Fruit fly (Drosophila melanogaster) whole organism, embryonic: ENCODE results near the gene CG12477.

Experiments
- Ada2b ChIP-seq: fragments of 200-800 bp; sonication (Bioruptor generic); IDR thresholded peaks from 2 replicates; pipeline ENCODE4 v1.3.6; 2022; ENCODE audit warnings: missing biosample characterization, missing genetic modification characterization
- Bteb2 ChIP-seq: fragments of 200-800 bp; sonication (Bioruptor generic); optimal IDR thresholded peaks from 2 replicates; lab custom pipeline; 2016; ENCODE audit warnings: missing biosample characterization, missing genetic modification characterization
- CG10267 ChIP-seq: fragments of 200-800 bp; sonication (Bioruptor generic); optimal IDR thresholded peaks from 2 replicates; lab custom pipeline; 2018; ENCODE audit warnings: missing biosample characterization, mild to moderate bottlenecking, missing genetic modification characterization, moderate library complexity
- CG10321 ChIP-seq: fragments of 200-800 bp; sonication (Bioruptor generic); IDR thresholded peaks from 2 replicates; pipeline ENCODE4 v1.3.6; 2022; ENCODE audit warnings: missing biosample characterization, missing genetic modification characterization
- CG10654 ChIP-seq: fragments of 200-800 bp; sonication (Bioruptor generic); optimal IDR thresholded peaks from 2 replicates; lab custom pipeline; 2016; ENCODE audit warnings: missing biosample characterization, missing genetic modification characterization
- CG11456 ChIP-seq: fragments of 200-800 bp; sonication (Bioruptor generic); IDR thresholded peaks from 3 replicates; pipeline ENCODE4 v1.3.6; 2022; ENCODE audit warnings: missing biosample characterization, missing genetic modification characterization
- CG13287 ChIP-seq: fragments of 200-800 bp; sonication (Bioruptor generic); IDR thresholded peaks from 2 replicates; pipeline ENCODE4 v1.3.6; 2022; ENCODE audit warnings: missing biosample characterization, missing genetic modification characterization; ENCODE audit not compliant: partially characterized antibody
- CG1602 ChIP-seq: fragments of 200-800 bp; sonication (Bioruptor generic); optimal IDR thresholded peaks from 3 replicates; lab custom pipeline; 2016; ENCODE audit warnings: missing biosample characterization, missing genetic modification characterization
- CG17359 ChIP-seq: fragments of 200-800 bp; sonication (Bioruptor generic); optimal IDR thresholded peaks from 3 replicates; lab custom pipeline; 2018; ENCODE audit warnings: missing biosample characterization, mild to moderate bottlenecking, missing genetic modification characterization, moderate library complexity
- CG1832 ChIP-seq: fragments of 200-800 bp; sonication (Bioruptor generic); optimal IDR thresholded peaks from 2 replicates; lab custom pipeline; 2017; ENCODE audit warnings: missing biosample characterization, mild to moderate bottlenecking, missing genetic modification characterization, inconsistent platforms
- CG2199 ChIP-seq: fragments of 200-800 bp; sonication (Bioruptor generic); IDR thresholded peaks from 3 replicates; pipeline ENCODE4 v1.3.6; 2022; ENCODE audit warnings: missing biosample characterization, missing genetic modification characterization
- CG4707 ChIP-seq: fragments of 200-800 bp; sonication (Bioruptor generic); optimal IDR thresholded peaks from 2 replicates; lab custom pipeline; 2018; ENCODE audit warnings: missing biosample characterization, mild to moderate bottlenecking, missing genetic modification characterization, moderate library complexity
- CG5245 ChIP-seq: fragments of 200-800 bp; sonication (Bioruptor generic); optimal IDR thresholded peaks from 3 replicates; lab custom pipeline; 2016; ENCODE audit warnings: missing biosample characterization, missing genetic modification characterization
- CG6683 ChIP-seq: fragments of 200-800 bp; sonication (Bioruptor generic); optimal IDR thresholded peaks from 2 replicates; lab custom pipeline; 2017; ENCODE audit warnings: missing biosample characterization, mild to moderate bottlenecking, missing genetic modification characterization, missing genetic modification reagents
- CG7745 ChIP-seq: fragments of 200-800 bp; sonication (Bioruptor generic); optimal IDR thresholded peaks from 2 replicates; lab custom pipeline; 2018; ENCODE audit warnings: missing biosample characterization, mild to moderate bottlenecking, missing genetic modification characterization, moderate library complexity
- CG8290 ChIP-seq, 3 experiments: fragments of 200-800 bp; sonication (Bioruptor generic); optimal IDR thresholded peaks; 2 replicates each; lab custom pipeline; 2016 to 2019; ENCODE audit warnings: missing biosample characterization in 3 of 3, missing genetic modification characterization in 3 of 3, mild to moderate bottlenecking in 2 of 3, moderate library complexity in 1 of 3
- CG8388 ChIP-seq: fragments of 200-800 bp; sonication (Bioruptor generic); optimal IDR thresholded peaks from 2 replicates; lab custom pipeline; 2019; ENCODE audit warnings: missing biosample characterization, mild to moderate bottlenecking, missing genetic modification characterization, moderate library complexity
- CHES-1-like ChIP-seq: fragments of 200-800 bp; sonication (Bioruptor generic); optimal IDR thresholded peaks from 2 replicates; lab custom pipeline; 2016; ENCODE audit warnings: missing biosample characterization, missing genetic modification characterization
- Chrac-16 ChIP-seq: fragments of 200-800 bp; sonication (Bioruptor generic); optimal IDR thresholded peaks from 3 replicates; lab custom pipeline; 2016; ENCODE audit warnings: missing biosample characterization, missing genetic modification characterization
- D19B ChIP-seq: fragments of 200-800 bp; sonication (Bioruptor generic); optimal IDR thresholded peaks from 2 replicates; lab custom pipeline; 2017; ENCODE audit warnings: missing biosample characterization, mild to moderate bottlenecking, missing genetic modification characterization
- Dll ChIP-seq: fragments of 200-800 bp; sonication (Bioruptor generic); IDR thresholded peaks from 4 replicates; pipeline ENCODE4 v1.3.6; 2022; ENCODE audit warnings: missing biosample characterization, missing genetic modification characterization; ENCODE audit not compliant: partially characterized antibody
- Elba2 ChIP-seq: fragments of 200-800 bp; sonication (Bioruptor generic); optimal IDR thresholded peaks from 3 replicates; lab custom pipeline; 2016; ENCODE audit warnings: missing biosample characterization, missing genetic modification characterization
- Ets65A ChIP-seq: fragments of 200-800 bp; sonication (Bioruptor generic); peaks from one replicate; lab custom pipeline; 2016; ENCODE audit warnings: missing biosample characterization, missing genetic modification characterization
- HLH3B ChIP-seq: fragments of 200-800 bp; sonication (Bioruptor generic); IDR thresholded peaks from 2 replicates; pipeline ENCODE4 v1.3.6; 2022; ENCODE audit warnings: missing biosample characterization, missing genetic modification characterization
- HLH54F ChIP-seq: fragments of 200-800 bp; sonication (Bioruptor generic); optimal IDR thresholded peaks from 3 replicates; lab custom pipeline; 2016; ENCODE audit warnings: missing biosample characterization, missing genetic modification characterization
- Hr3 ChIP-seq: fragments of 200-800 bp; sonication (Bioruptor generic); optimal IDR thresholded peaks from 3 replicates; lab custom pipeline; 2016; ENCODE audit warnings: missing biosample characterization, missing genetic modification characterization
- Hr39 ChIP-seq: fragments of >200 bp; optimal IDR thresholded peaks from 2 replicates; lab custom pipeline; 2017
- Lim3 ChIP-seq: fragments of 200-800 bp; sonication (Bioruptor generic); IDR thresholded peaks from 2 replicates; pipeline ENCODE4 v1.3.6; 2022; ENCODE audit warnings: missing biosample characterization, missing genetic modification characterization
- MTF-1 ChIP-seq: fragments of 200-800 bp; sonication (Bioruptor generic); optimal IDR thresholded peaks from 2 replicates; lab custom pipeline; 2018; ENCODE audit warnings: missing biosample characterization, mild to moderate bottlenecking, missing genetic modification characterization, borderline replicate concordance
- Meics ChIP-seq: fragments of 200-800 bp; sonication (Bioruptor generic); optimal IDR thresholded peaks from 2 replicates; lab custom pipeline; 2017; ENCODE audit warnings: missing biosample characterization, mild to moderate bottlenecking, missing genetic modification characterization
- Pdp1 ChIP-seq, 2 experiments: fragments of 200-800 bp; sonication (Bioruptor generic); optimal IDR thresholded peaks; 3 replicates each; lab custom pipeline; 2016; ENCODE audit warnings: missing biosample characterization in 2 of 2, missing genetic modification characterization in 2 of 2, mild to moderate bottlenecking in 1 of 2, moderate library complexity in 1 of 2
- Spps ChIP-seq: fragments of 200-800 bp; sonication (Bioruptor generic); optimal IDR thresholded peaks from 2 replicates; lab custom pipeline; 2018; ENCODE audit warnings: missing biosample characterization, mild to moderate bottlenecking, missing genetic modification characterization
- ab ChIP-seq: fragments of 200-800 bp; sonication (Bioruptor generic); optimal IDR thresholded peaks from 2 replicates; lab custom pipeline; 2016; ENCODE audit warnings: missing biosample characterization, missing genetic modification characterization
- ac ChIP-seq: fragments of 200-800 bp; sonication (Bioruptor generic); optimal IDR thresholded peaks from 3 replicates; lab custom pipeline; 2017; ENCODE audit warnings: missing biosample characterization, mild to moderate bottlenecking, missing genetic modification characterization
- aop ChIP-seq: fragments of 200-800 bp; sonication (Bioruptor generic); IDR thresholded peaks from 2 replicates; pipeline ENCODE4 v1.3.6; 2022; ENCODE audit warnings: missing biosample characterization, missing genetic modification characterization
- bigmax ChIP-seq: fragments of 200-800 bp; sonication (Bioruptor generic); optimal IDR thresholded peaks from 2 replicates; lab custom pipeline; 2018; ENCODE audit warnings: missing biosample characterization, mild to moderate bottlenecking, missing genetic modification characterization
- crp ChIP-seq, 2 experiments: fragments of 200-800 bp; sonication (Bioruptor generic); optimal IDR thresholded peaks; 2 replicates in 1 of 2; 3 replicates in 1 of 2; lab custom pipeline; 2017; ENCODE audit warnings: missing biosample characterization in 2 of 2, missing genetic modification characterization in 2 of 2, mild to moderate bottlenecking in 1 of 2, moderate library complexity in 1 of 2
- dm ChIP-seq: fragments of 200-800 bp; sonication (Bioruptor generic); optimal IDR thresholded peaks from 3 replicates; lab custom pipeline; 2016; ENCODE audit warnings: missing biosample characterization, missing genetic modification characterization
- dpn ChIP-seq, 2 experiments: fragments of 200-800 bp; sonication (Bioruptor generic); optimal IDR thresholded peaks; 3 replicates each; lab custom pipeline; 2016; ENCODE audit warnings: missing biosample characterization in 2 of 2, missing genetic modification characterization in 2 of 2
- gcm2 ChIP-seq: fragments of 200-800 bp; sonication (Bioruptor generic); optimal IDR thresholded peaks from 2 replicates; lab custom pipeline; 2016; ENCODE audit warnings: missing biosample characterization, missing genetic modification characterization
- otp ChIP-seq: fragments of 200-800 bp; sonication (Bioruptor generic); IDR thresholded peaks from 3 replicates; pipeline ENCODE4, ENCODE4 v1.3.6; 2022; ENCODE audit warnings: missing biosample characterization, missing genetic modification characterization
- pfk ChIP-seq: fragments of 200-800 bp; sonication (Bioruptor generic); optimal IDR thresholded peaks from 2 replicates; lab custom pipeline; 2018; ENCODE audit warnings: missing biosample characterization, mild to moderate bottlenecking, missing genetic modification characterization, moderate library complexity
- prd ChIP-seq, 3 experiments: fragments of >200 bp in 2 of 3; fragments of 200-800 bp in 1 of 3; sonication (Bioruptor generic) in 1 of 3; optimal IDR thresholded peaks in 2 of 3; IDR thresholded peaks in 1 of 3; 2 replicates in 2 of 3; 3 replicates in 1 of 3; pipeline versions ENCODE4 v1.3.6 to Lab custom; 2017 to 2022; ENCODE audit warnings: missing biosample characterization in 1 of 3, missing genetic modification characterization in 1 of 3
- run ChIP-seq: fragments of 200-800 bp; sonication (Bioruptor generic); optimal IDR thresholded peaks from 3 replicates; lab custom pipeline; 2018; ENCODE audit warnings: missing biosample characterization, mild to moderate bottlenecking, missing genetic modification characterization
- scrt ChIP-seq: fragments of 200-800 bp; sonication (Bioruptor generic); optimal IDR thresholded peaks from 2 replicates; lab custom pipeline; 2018; ENCODE audit warnings: missing biosample characterization, mild to moderate bottlenecking, missing genetic modification characterization, moderate library complexity
- sna ChIP-seq: fragments of 200-800 bp; sonication (Bioruptor generic); IDR thresholded peaks from 2 replicates; pipeline ENCODE4 v1.3.6; 2022; ENCODE audit warnings: missing biosample characterization, missing genetic modification characterization; ENCODE audit not compliant: partially characterized antibody
- tna ChIP-seq: fragments of 200-800 bp; sonication (Bioruptor generic); IDR thresholded peaks from 2 replicates; pipeline ENCODE4 v1.3.6; 2022; ENCODE audit warnings: missing biosample characterization, missing genetic modification characterization; ENCODE audit not compliant: partially characterized antibody
- yki ChIP-seq: fragments of >200 bp; optimal IDR thresholded peaks from 3 replicates; lab custom pipeline; 2018

CG12477 gene

DNA sequence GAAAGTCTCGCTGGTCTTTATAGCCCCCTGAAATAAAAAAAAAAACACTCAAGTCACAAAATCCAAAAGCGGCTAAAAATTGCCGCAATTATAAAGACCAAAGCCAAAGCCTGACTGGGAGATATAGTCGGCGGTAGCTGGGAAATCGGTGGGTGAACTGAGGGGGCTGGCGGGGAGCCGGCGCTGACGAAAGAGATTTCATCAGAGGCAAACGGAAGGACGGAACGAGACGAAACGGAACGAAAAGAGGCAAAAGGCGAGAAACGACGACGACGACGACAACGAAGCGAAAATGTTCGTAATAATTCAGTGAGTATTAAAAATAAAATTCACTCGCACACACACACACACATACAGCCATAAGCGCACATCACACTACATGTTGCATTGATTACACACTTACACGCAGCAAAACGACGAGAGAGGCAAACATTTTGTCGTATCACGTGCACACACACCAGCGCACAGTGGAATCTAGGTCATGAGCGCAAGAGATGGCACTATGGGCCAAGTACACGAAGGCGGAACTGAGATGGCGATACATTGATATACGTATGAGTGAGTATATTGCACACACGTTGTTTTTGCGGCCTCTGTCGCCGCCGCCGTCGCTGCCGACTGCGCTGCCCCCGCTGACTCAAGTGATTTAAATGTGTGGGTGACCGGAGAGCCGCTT lies 36.0 kb upstream of the CG12477 start (continued):
- TF ChIP-seq CG5245 (GFP tag; lab: Kevin White, UChicago) (no peak), gcm2 (GFP tag; lab: Kevin White, UChicago) (peak; percentile 20), Elba2 (GFP tag; lab: Kevin White, UChicago) (no peak), MTF-1 (GFP tag; lab: Kevin White, UChicago) (no peak), sna (peak; percentile 58; the same call in 1 of the 2 replicates), dpn (GFP tag; optimal IDR thresholded peaks at IDR 0.05; lab: Kevin White, UChicago) (no peak), pfk (peak; percentile 84), yki (lab: Kevin White, UChicago) (no peak), tna (GFP tag; lab: Robert Waterston, UW) (peak; percentile 59; the same call in 1 of the 2 replicates), CG4707 (GFP tag; lab: Kevin White, UChicago) (no peak), ac (GFP tag; lab: Kevin White, UChicago) (no peak), CG10321 (peak; percentile 91), bigmax (GFP tag; lab: Kevin White, UChicago) (no peak), Pdp1 (GFP tag; optimal IDR thresholded peaks at IDR 0.05; lab: Kevin White, UChicago) (peak in 1 of 2 experiments; percentile 79), CHES-1-like (GFP tag; lab: Kevin White, UChicago) (no peak), dm (peak; percentile 36), CG1602 (GFP tag; lab: Kevin White, UChicago) (no peak), CG17359 (peak; percentile 21), CG10267 (no peak), run (peak; percentile 30), prd (optimal IDR thresholded peaks at IDR 0.05; lab: Kevin White, UChicago) (no peak), prd (GFP tag; IDR thresholded peaks at IDR 0.05; lab: Robert Waterston, UW) (0 out of 3 replicates have a peak, but pooled peaks have one; percentile 12), Bteb2 (GFP tag; lab: Kevin White, UChicago) (no peak), CG2199 (GFP tag; lab: Robert Waterston, UW) (peak; percentile 66; the same call in 1 of the 3 replicates), scrt (peak; percentile 83), ab (peak; percentile 44), crp (GFP tag; optimal IDR thresholded peaks at IDR 0.05; lab: Kevin White, UChicago) (no peak), Ada2b (GFP tag; lab: Robert Waterston, UW) (no peak), HLH54F (GFP tag; lab: Kevin White, UChicago) (no peak), Chrac-16 (GFP tag; lab: Kevin White, UChicago) (no peak), HLH3B (GFP tag; lab: Robert Waterston, UW) (0 out of 2 replicates have a peak, but pooled peaks have one; percentile 26), Spps (tag; lab: Kevin White, UChicago) (peak; percentile 8), Meics (no peak), CG10654 (GFP tag; lab: Kevin White, UChicago) (no peak), CG6683 (GFP tag; lab: Kevin White, UChicago) (no peak), otp (no peak; the same call in 2 of the 3 replicates), Ets65A (GFP tag; lab: Kevin White, UChicago) (no peak), D19B (GFP tag; lab: Kevin White, UChicago) (no peak), Hr3 (peak; percentile 98), Lim3 (no peak), aop (GFP tag; lab: Robert Waterston, UW) (peak; percentile 70; the same call in 1 of the 2 replicates), CG11456 (GFP tag; lab: Robert Waterston, UW) (no peak), CG1832 (GFP tag; lab: Kevin White, UChicago) (peak; percentile 78), CG8290 (GFP tag; optimal IDR thresholded peaks at IDR 0.05; lab: Kevin White, UChicago) (no peak), CG8290 (tag; optimal IDR thresholded peaks at IDR 0.05; lab: Kevin White, UChicago) (peak in 1 of 2 experiments; percentile 72), Dll (GFP tag; lab: Robert Waterston, UW) (0 out of 4 replicates have a peak, but pooled peaks have one; percentile 37), CG13287 (GFP tag; lab: Robert Waterston, UW) (0 out of 2 replicates have a peak, but pooled peaks have one; percentile 45), CG8388 (no peak), CG7745 (tag; lab: Kevin White, UChicago) (no peak), Hr39 (lab: Kevin White, UChicago) (no peak)
